Fruit fly (Drosophila melanogaster): ENCODE results near the gene CG13250.

Gene CG13250

dm6 chr3L:20556371-20556770 lies 22.9 kb downstream of the CG13250 start:
- TF ChIP-seq CG32121 (GFP tag; IDR thresholded peaks at IDR 0.05) = no peak
- no peak for TF ChIP-seq CG12605 (GFP tag; IDR thresholded peaks at IDR 0.05)
- peak; percentile 61 for TF ChIP-seq CG9948 (tag; optimal IDR thresholded peaks at IDR 0.05)
- peak; percentile 82 for TF ChIP-seq CG15710 (tag; optimal IDR thresholded peaks at IDR 0.05)
- peak; percentile 43; the same call in 1 of the 3 replicates for TF ChIP-seq CG4496 (GFP tag; IDR thresholded peaks at IDR 0.05)
- TF ChIP-seq Snoo (tag; optimal IDR thresholded peaks at IDR 0.05) = peak; percentile 80
- no peak for TF ChIP-seq Ets98B (GFP tag; IDR thresholded peaks at IDR 0.05)
- peak; percentile 61 for TF ChIP-seq Pif1A (GFP tag; optimal IDR thresholded peaks at IDR 0.05)
- peak; percentile 14 for TF ChIP-seq EcR (GFP tag; optimal IDR thresholded peaks at IDR 0.05)
- TF ChIP-seq gl (tag; optimal IDR thresholded peaks at IDR 0.05) = peak; percentile 34
- peak; percentile 12 for TF ChIP-seq CG8301 (tag; optimal IDR thresholded peaks at IDR 0.05)
- TF ChIP-seq CG34367 (tag; optimal IDR thresholded peaks at IDR 0.05) = peak; percentile 71
- TF ChIP-seq CG13204 (GFP tag; optimal IDR thresholded peaks at IDR 0.05) = peak; percentile 16
- peak; percentile 84 for TF ChIP-seq CG8159 (tag; optimal IDR thresholded peaks at IDR 0.05)
- TF ChIP-seq rn (GFP tag; IDR thresholded peaks at IDR 0.05) = no peak
- TF ChIP-seq D1 (tag; optimal IDR thresholded peaks at IDR 0.05) = no peak
- TF ChIP-seq CG14655 (GFP tag; optimal IDR thresholded peaks at IDR 0.05) = peak; percentile 34
- peak; percentile 65 for TF ChIP-seq Pif1B (GFP tag; optimal IDR thresholded peaks at IDR 0.05)
- peak; percentile 75 for TF ChIP-seq CG17806 (tag; optimal IDR thresholded peaks at IDR 0.05)
- no peak for TF ChIP-seq CG10348 (GFP tag; IDR thresholded peaks at IDR 0.05)
- no peak for TF ChIP-seq fd96Ca (GFP tag; IDR thresholded peaks at IDR 0.05)

dm6 chr3L:20557065-20557464 lies 23.6 kb downstream of the CG13250 start:
- TF ChIP-seq CG17806 (tag; optimal IDR thresholded peaks at IDR 0.05) (no peak), CG8301 (tag; optimal IDR thresholded peaks at IDR 0.05) (peak; percentile 18), CG10348 (GFP tag; IDR thresholded peaks at IDR 0.05) (no peak)

dm6 chr3L:20562649-20563048 lies 29.1 kb downstream of the CG13250 start:
- TF ChIP-seq EcR (GFP tag; optimal IDR thresholded peaks at IDR 0.05) = no peak
- TF ChIP-seq CG17806 (tag; optimal IDR thresholded peaks at IDR 0.05) = peak; percentile 29
- peak; percentile 46 for TF ChIP-seq CG8301 (tag; optimal IDR thresholded peaks at IDR 0.05)
- TF ChIP-seq CG8159 (tag; optimal IDR thresholded peaks at IDR 0.05) = peak; percentile 25
- TF ChIP-seq CG15710 (tag; optimal IDR thresholded peaks at IDR 0.05) = peak; percentile 15
- TF ChIP-seq Ets98B (GFP tag; IDR thresholded peaks at IDR 0.05) = no peak
- peak; percentile 56 for TF ChIP-seq CG14655 (GFP tag; optimal IDR thresholded peaks at IDR 0.05)
- TF ChIP-seq CG9948 (tag; optimal IDR thresholded peaks at IDR 0.05) = peak; percentile 34
- TF ChIP-seq Pif1B (GFP tag; optimal IDR thresholded peaks at IDR 0.05) = peak; percentile 1

- no peak for TF ChIP-seq EcR (GFP tag; optimal IDR thresholded peaks at IDR 0.05)
- no peak for TF ChIP-seq Pif1B (GFP tag; optimal IDR thresholded peaks at IDR 0.05)
- TF ChIP-seq CG34367 (tag; optimal IDR thresholded peaks at IDR 0.05) = no peak
- no peak for TF ChIP-seq CG8301 (tag; optimal IDR thresholded peaks at IDR 0.05)
- no peak for TF ChIP-seq CG15710 (tag; optimal IDR thresholded peaks at IDR 0.05)
- no peak for TF ChIP-seq Ets98B (GFP tag; IDR thresholded peaks at IDR 0.05)
- TF ChIP-seq Pif1A (GFP tag; optimal IDR thresholded peaks at IDR 0.05) = no peak
- TF ChIP-seq fd96Ca (GFP tag; IDR thresholded peaks at IDR 0.05) = no peak
- no peak for TF ChIP-seq CG8159 (tag; optimal IDR thresholded peaks at IDR 0.05)
- TF ChIP-seq CG14655 (GFP tag; optimal IDR thresholded peaks at IDR 0.05) = no peak
- TF ChIP-seq CG17806 (tag; optimal IDR thresholded peaks at IDR 0.05) = no peak
- TF ChIP-seq CG4496 (GFP tag; IDR thresholded peaks at IDR 0.05) = no peak
These were observed 30.3 kb downstream of the CG13250 start for dm6 chr3L:20563767-20564166.

- no peak for TF ChIP-seq CG14655 (GFP tag; optimal IDR thresholded peaks at IDR 0.05)
- TF ChIP-seq CG9948 (tag; optimal IDR thresholded peaks at IDR 0.05) = no peak
- TF ChIP-seq CG32121 (GFP tag; IDR thresholded peaks at IDR 0.05) = no peak
- no peak for TF ChIP-seq CG8301 (tag; optimal IDR thresholded peaks at IDR 0.05)
- no peak for TF ChIP-seq gl (tag; optimal IDR thresholded peaks at IDR 0.05)
- no peak for TF ChIP-seq CG34367 (tag; optimal IDR thresholded peaks at IDR 0.05)
These were observed 32.1 kb downstream of the CG13250 start for dm6 chr3L:20565561-20566128.

dm6 chr3L:20570134-20570533 lies 36.6 kb downstream of the CG13250 start:
- TF ChIP-seq CG8301 (tag; optimal IDR thresholded peaks at IDR 0.05) = peak; percentile 51
- no peak for TF ChIP-seq Pif1A (GFP tag; optimal IDR thresholded peaks at IDR 0.05)
- TF ChIP-seq gl (tag; optimal IDR thresholded peaks at IDR 0.05) = no peak
- TF ChIP-seq CG32121 (GFP tag; IDR thresholded peaks at IDR 0.05) = peak; percentile 45
- TF ChIP-seq CG4496 (GFP tag; IDR thresholded peaks at IDR 0.05) = no peak
- no peak for TF ChIP-seq D1 (tag; optimal IDR thresholded peaks at IDR 0.05)
- TF ChIP-seq rn (GFP tag; IDR thresholded peaks at IDR 0.05) = no peak
- TF ChIP-seq CG14655 (GFP tag; optimal IDR thresholded peaks at IDR 0.05) = peak; percentile 31
- no peak for TF ChIP-seq CG17806 (tag; optimal IDR thresholded peaks at IDR 0.05)
- TF ChIP-seq CG10348 (GFP tag; IDR thresholded peaks at IDR 0.05) = no peak
- no peak for TF ChIP-seq CG12605 (GFP tag; IDR thresholded peaks at IDR 0.05)
- no peak for TF ChIP-seq CG34367 (tag; optimal IDR thresholded peaks at IDR 0.05)
- TF ChIP-seq EcR (GFP tag; optimal IDR thresholded peaks at IDR 0.05) = no peak
- no peak for TF ChIP-seq Pif1B (GFP tag; optimal IDR thresholded peaks at IDR 0.05)
- TF ChIP-seq CG8159 (tag; optimal IDR thresholded peaks at IDR 0.05) = no peak
- no peak for TF ChIP-seq CG15710 (tag; optimal IDR thresholded peaks at IDR 0.05)
